Worm (Caenorhabditis elegans): ENCODE data around the gene mxl-1.

mxl-1 gene

DNA sequence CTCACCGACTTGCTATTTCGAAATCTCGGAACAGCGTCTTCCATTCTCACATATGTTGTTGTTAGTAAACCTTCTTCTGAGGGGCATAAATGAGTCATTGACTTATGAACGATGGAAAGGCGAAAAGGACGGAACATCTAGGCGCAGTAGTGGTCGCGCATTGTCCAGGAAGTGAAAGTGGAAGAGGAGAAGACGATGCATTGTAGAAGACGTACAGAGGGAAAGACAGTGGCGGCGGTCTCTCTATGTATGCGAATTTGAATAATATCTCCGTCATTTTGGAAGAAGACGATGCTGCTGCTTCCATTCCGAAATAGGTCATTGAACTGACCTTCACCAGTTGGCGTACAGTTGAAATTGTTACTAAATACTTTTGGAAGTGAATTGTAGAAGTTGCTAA, 46.5 kb upstream of the mxl-1 start:
- TF ChIP-seq egl-27 (tag; optimal IDR thresholded peaks at IDR 0.05), result no peak
- TF ChIP-seq ama-1 (optimal IDR thresholded peaks at IDR 0.05), result no peak
- peak; percentile 67 for TF ChIP-seq blmp-1 (tag; optimal IDR thresholded peaks at IDR 0.05; ENCODE audit: insufficient read depth)
- TF ChIP-seq sma-9 (GFP tag; optimal IDR thresholded peaks at IDR 0.05), result no peak
- no peak for TF ChIP-seq sma-9 (tag; optimal IDR thresholded peaks at IDR 0.05)
- no peak for TF ChIP-seq lsy-2 (tag; optimal IDR thresholded peaks at IDR 0.05)
- no peak for TF ChIP-seq snpc-4 (tag; optimal IDR thresholded peaks at IDR 0.05)
- TF ChIP-seq skn-1 (tag; optimal IDR thresholded peaks at IDR 0.05), result no peak
- no peak for TF ChIP-seq alr-1 (tag; optimal IDR thresholded peaks at IDR 0.05)
- TF ChIP-seq unc-39 (tag; optimal IDR thresholded peaks at IDR 0.05), result no peak
- TF ChIP-seq ceh-16 (tag; optimal IDR thresholded peaks at IDR 0.05), result peak; percentile 53
- no peak for TF ChIP-seq nhr-12 (tag; optimal IDR thresholded peaks at IDR 0.05)
- TF ChIP-seq sem-4 (tag; optimal IDR thresholded peaks at IDR 0.05), result no peak
- no peak for TF ChIP-seq sma-3 (GFP tag; optimal IDR thresholded peaks at IDR 0.05)
- no peak for TF ChIP-seq nhr-77 (tag; optimal IDR thresholded peaks at IDR 0.05)
- TF ChIP-seq nhr-237 (tag; optimal IDR thresholded peaks at IDR 0.05), result no peak
- no peak for TF ChIP-seq unc-62 (GFP tag; optimal IDR thresholded peaks at IDR 0.05)
- TF ChIP-seq lin-13 (GFP tag; optimal IDR thresholded peaks at IDR 0.05), result no peak

DNA sequence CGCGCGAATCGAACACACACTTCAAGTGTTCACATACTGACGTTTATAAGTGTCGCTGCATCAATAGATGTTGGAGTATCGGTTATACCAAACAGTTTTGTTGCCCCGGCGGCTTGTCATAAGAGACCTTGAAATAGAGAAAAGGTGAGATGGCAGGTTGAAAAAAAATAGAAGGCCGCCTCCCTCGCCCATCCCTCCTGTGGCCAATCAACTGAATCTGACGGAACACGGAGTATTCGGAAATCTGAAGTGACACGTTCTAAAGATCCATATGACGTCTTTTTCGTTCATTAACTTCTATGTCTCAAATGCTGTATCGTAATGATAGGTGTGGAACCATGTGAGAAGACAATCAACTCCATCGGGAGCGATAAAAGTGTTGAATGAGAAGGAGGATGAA, 45.1 kb upstream of the mxl-1 start:
- TF ChIP-seq unc-39 (tag; optimal IDR thresholded peaks at IDR 0.05) (no peak), nhr-129 (tag; optimal IDR thresholded peaks at IDR 0.05) (no peak)

DNA sequence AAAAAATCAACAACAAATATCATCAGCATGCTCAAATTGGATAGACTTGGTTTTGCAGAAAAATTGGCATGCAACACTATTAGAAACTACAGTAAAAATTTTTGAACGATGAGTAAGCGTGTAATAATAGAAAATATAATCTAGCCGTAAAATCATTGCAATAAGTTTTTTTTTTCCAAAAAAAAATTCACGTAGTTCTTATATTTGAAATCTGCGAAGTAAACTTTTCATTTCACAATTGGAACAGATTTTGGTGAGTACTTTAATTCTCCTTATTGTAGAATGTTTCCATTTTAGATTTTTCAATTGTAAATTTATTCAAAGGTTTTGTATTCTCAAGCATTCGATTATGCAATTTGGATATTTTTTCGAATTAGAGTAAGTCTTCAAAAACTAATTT, 44.3 kb upstream of the mxl-1 start, which contains the start of gene K10D6.3:
Gene K10D6.3, plus strand, starts transcription at position 301 of the 400 bp plus-strand sequence.
- TF ChIP-seq dmd-4 (tag; optimal IDR thresholded peaks at IDR 0.05), result no peak
- no peak for TF ChIP-seq nhr-237 (tag; optimal IDR thresholded peaks at IDR 0.05)
- no peak for TF ChIP-seq nhr-6 (tag; optimal IDR thresholded peaks at IDR 0.05)
- no peak for TF ChIP-seq crh-2 (tag; optimal IDR thresholded peaks at IDR 0.05)
- no peak for TF ChIP-seq nhr-23 (tag; optimal IDR thresholded peaks at IDR 0.05)
- TF ChIP-seq C34F6.9 (tag; optimal IDR thresholded peaks at IDR 0.05), result no peak
- TF ChIP-seq mab-5 (tag; optimal IDR thresholded peaks at IDR 0.05), result no peak
- TF ChIP-seq ama-1 (optimal IDR thresholded peaks at IDR 0.05), result no peak
- no peak for TF ChIP-seq ceh-82 (tag; optimal IDR thresholded peaks at IDR 0.05)

DNA sequence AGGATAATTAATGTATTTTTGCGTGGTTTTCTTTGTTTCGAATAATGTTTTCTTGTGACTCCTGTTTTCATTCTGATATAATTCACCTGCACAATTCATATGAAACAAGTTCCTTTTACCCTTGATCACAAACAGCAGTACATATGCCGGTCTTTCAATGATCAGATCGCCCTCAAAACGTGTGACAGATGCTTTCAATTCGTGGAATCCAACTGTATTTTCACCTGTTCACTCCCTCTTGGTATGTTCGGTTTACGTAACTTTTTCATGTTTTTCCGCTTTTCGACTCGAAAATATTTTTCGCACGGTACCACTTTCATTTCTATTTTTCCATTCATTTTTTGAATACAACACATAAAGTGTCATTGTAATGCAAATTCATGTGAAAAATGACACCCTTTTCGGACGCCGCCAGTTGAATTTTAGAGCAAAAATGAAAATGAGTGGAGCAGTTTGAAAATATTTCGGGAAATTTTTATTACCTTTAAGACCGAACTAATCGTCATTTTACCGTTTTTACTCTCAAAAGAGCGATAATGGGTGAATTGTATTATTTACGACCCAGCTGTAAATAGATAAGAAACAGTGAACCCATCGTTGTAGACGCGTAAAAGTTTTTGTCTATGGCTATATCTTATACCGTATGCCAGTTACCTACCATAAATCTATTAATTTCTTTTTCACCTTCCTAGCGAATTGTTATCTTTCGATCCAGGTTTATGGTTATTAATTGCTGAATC, 42.6 kb upstream of the mxl-1 start, which contains the start of gene K10D6.4:
Gene K10D6.4, plus strand, starts transcription at position 100 of the 740 bp plus-strand sequence.
- TF ChIP-seq lin-11 (tag; optimal IDR thresholded peaks at IDR 0.05), result peak; percentile 5
- TF ChIP-seq zag-1 (tag; optimal IDR thresholded peaks at IDR 0.05), result no peak
- peak; percentile 47 for TF ChIP-seq fos-1 (tag; optimal IDR thresholded peaks at IDR 0.05)

DNA sequence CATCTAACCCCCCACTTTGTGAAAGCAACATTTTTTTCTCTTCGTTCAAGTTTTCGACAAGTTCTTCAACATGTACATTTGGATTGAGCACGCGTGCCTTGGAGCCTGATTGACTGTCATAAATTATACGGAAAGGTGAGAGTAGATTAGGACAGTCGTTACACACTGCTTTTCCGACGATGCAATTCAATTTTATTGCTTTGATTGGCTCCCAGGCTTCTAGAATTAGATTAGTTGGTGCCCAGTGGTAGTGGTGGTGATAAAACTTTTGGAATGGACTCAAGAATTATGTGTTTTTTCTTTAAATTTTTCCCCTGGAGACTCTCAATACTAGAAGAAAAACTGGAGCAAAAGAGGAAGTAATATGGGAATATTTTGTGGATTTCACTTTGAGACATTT, 40.2 kb upstream of the mxl-1 start:
- no peak for TF ChIP-seq elt-3 (tag; optimal IDR thresholded peaks at IDR 0.05)

DNA sequence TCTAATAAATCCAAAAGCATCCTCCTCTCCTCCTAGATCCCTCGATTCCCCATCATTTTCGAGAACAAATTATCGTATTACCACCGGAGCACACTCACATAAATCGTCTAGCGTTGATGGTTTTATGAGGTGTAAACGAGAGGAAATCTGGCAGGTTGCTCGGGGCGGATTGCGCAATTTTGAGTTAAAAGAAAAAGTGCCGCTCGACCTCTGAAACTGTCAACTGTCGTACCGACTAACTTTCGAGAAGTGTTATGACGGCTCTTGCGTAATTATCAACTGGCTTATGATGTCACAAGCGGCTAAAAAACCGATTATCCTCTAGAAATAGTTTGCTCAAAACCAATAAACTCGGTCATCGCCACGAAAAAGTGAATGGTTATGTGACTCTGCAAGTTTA, 38.2 kb upstream of the mxl-1 start:
- no peak for TF ChIP-seq zag-1 (tag; optimal IDR thresholded peaks at IDR 0.05)
- no peak for TF ChIP-seq mdl-1 (tag; optimal IDR thresholded peaks at IDR 0.05)
- no peak for TF ChIP-seq nhr-129 (tag; optimal IDR thresholded peaks at IDR 0.05)
- TF ChIP-seq ztf-4 (tag; optimal IDR thresholded peaks at IDR 0.05), result no peak
- TF ChIP-seq snpc-4 (tag; optimal IDR thresholded peaks at IDR 0.05), result no peak
- TF ChIP-seq alr-1 (tag; optimal IDR thresholded peaks at IDR 0.05), result no peak
- TF ChIP-seq lin-11 (tag; optimal IDR thresholded peaks at IDR 0.05), result no peak
- no peak for TF ChIP-seq sma-3 (GFP tag; optimal IDR thresholded peaks at IDR 0.05)
- TF ChIP-seq ztf-1 (GFP tag; conservative IDR thresholded peaks at IDR 0.05), result no peak
- TF ChIP-seq aly-2 (tag; optimal IDR thresholded peaks at IDR 0.05), result no peak
- no peak for TF ChIP-seq mbf-1 (tag; optimal IDR thresholded peaks at IDR 0.05)
- TF ChIP-seq nhr-77 (tag; optimal IDR thresholded peaks at IDR 0.05), result no peak
- TF ChIP-seq Y55F3AM.14 (GFP tag; optimal IDR thresholded peaks at IDR 0.05), result no peak
- TF ChIP-seq lin-13 (GFP tag; optimal IDR thresholded peaks at IDR 0.05), result no peak
- no peak for TF ChIP-seq unc-39 (tag; optimal IDR thresholded peaks at IDR 0.05)
- no peak for TF ChIP-seq ceh-82 (tag; optimal IDR thresholded peaks at IDR 0.05)
- TF ChIP-seq nhr-12 (tag; optimal IDR thresholded peaks at IDR 0.05), result no peak

Data from whole organism, L2 larva.